Fruit fly (Drosophila melanogaster) whole organism, wandering third instar larva: ENCODE data around the gene NK7.1.
A peak's percentile ranks its signal among the peaks of the same experiment; 100 is the strongest.

ENCODE experiments used
- Abd-B ChIP-seq: fragments of >200 bp; optimal IDR thresholded peaks from 2 replicates; lab custom pipeline; 2017; ENCODE audit warnings: missing biosample characterization, missing genetic modification characterization
- CG32264 ChIP-seq: fragments of 200-800 bp; sonication (Bioruptor generic); optimal IDR thresholded peaks from 2 replicates; lab custom pipeline; 2016; ENCODE audit warnings: missing biosample characterization, missing genetic modification characterization
- CG9705 ChIP-seq: fragments of 200-800 bp; sonication (Bioruptor generic); optimal IDR thresholded peaks from 2 replicates; lab custom pipeline; 2018; ENCODE audit warnings: missing biosample characterization, mild to moderate bottlenecking, missing genetic modification characterization
- CrebA ChIP-seq: fragments of 200-800 bp; sonication (Bioruptor generic); optimal IDR thresholded peaks from 2 replicates; lab custom pipeline; 2016; ENCODE audit warnings: missing biosample characterization, mild to moderate bottlenecking, missing genetic modification characterization, borderline replicate concordance
- Dfd ChIP-seq: fragments of >200 bp; optimal IDR thresholded peaks from 2 replicates; lab custom pipeline; 2017; ENCODE audit warnings: missing biosample characterization, missing genetic modification characterization
- Dif ChIP-seq: fragments of 200-275, 200-300 bp; sonication (Bioruptor generic); optimal IDR thresholded peaks from 2 replicates; lab custom pipeline; 2018; ENCODE audit warnings: missing biosample characterization, missing genetic modification characterization; ENCODE audit not compliant: partially characterized antibody
- GATAd ChIP-seq: sonication (Bioruptor generic); optimal IDR thresholded peaks from 2 replicates; lab custom pipeline; 2016; ENCODE audit warnings: missing biosample characterization, missing genetic modification characterization
- HLH106 ChIP-seq: fragments of 200-800 bp; optimal IDR thresholded peaks from 3 replicates; lab custom pipeline; 2019; ENCODE audit warnings: missing biosample characterization, mild to moderate bottlenecking, missing genetic modification characterization, moderate library complexity
- Hnf4 ChIP-seq: fragments of 200-800 bp; sonication (Bioruptor generic); optimal IDR thresholded peaks from 2 replicates; lab custom pipeline; 2016; ENCODE audit warnings: missing biosample characterization, mild to moderate bottlenecking, missing genetic modification characterization
- Hr83 ChIP-seq: fragments of 200-300 bp; sonication (Bioruptor generic); optimal IDR thresholded peaks from 2 replicates; lab custom pipeline; 2016; ENCODE audit warnings: missing biosample characterization, mild to moderate bottlenecking, missing genetic modification characterization, moderate library complexity; ENCODE audit not compliant: poor library complexity, severe bottlenecking
- Jra ChIP-seq: sonication (Bioruptor generic); optimal IDR thresholded peaks from 2 replicates; lab custom pipeline; 2016; ENCODE audit warnings: missing biosample characterization, missing genetic modification characterization
- Mio ChIP-seq: sonication (Bioruptor generic); optimal IDR thresholded peaks from 2 replicates; lab custom pipeline; 2016; ENCODE audit warnings: missing biosample characterization, missing genetic modification characterization
- Myc ChIP-seq: fragments of >200 bp; optimal IDR thresholded peaks from 2 replicates; lab custom pipeline; 2017
- N ChIP-seq: fragments of >200 bp; optimal IDR thresholded peaks from 2 replicates; lab custom pipeline; 2018; ENCODE audit warnings: missing biosample characterization, missing external identifiers, missing genetic modification characterization
- Rel ChIP-seq, 2 experiments: fragments of 200-800 bp; sonication (Bioruptor generic) in 1 of 2; optimal IDR thresholded peaks; 2 replicates in 1 of 2; 3 replicates in 1 of 2; lab custom pipeline; 2016 to 2019; ENCODE audit warnings: mild to moderate bottlenecking in 2 of 2, missing biosample characterization in 2 of 2, missing genetic modification characterization in 2 of 2, moderate library complexity in 1 of 2
- Vsx2 ChIP-seq: fragments of 200-300, 225-300 bp; sonication (Bioruptor generic); optimal IDR thresholded peaks from 2 replicates; lab custom pipeline; 2018; ENCODE audit warnings: missing biosample characterization, missing genetic modification characterization; ENCODE audit not compliant: partially characterized antibody
- brk ChIP-seq: fragments of 200-800 bp; sonication (Bioruptor generic); optimal IDR thresholded peaks from 2 replicates; lab custom pipeline; 2016; ENCODE audit warnings: missing biosample characterization, mild to moderate bottlenecking, missing genetic modification characterization
- dl ChIP-seq, 2 experiments: fragments of 175-275, 200-275 bp in 1 of 2; fragments of 200-275 bp in 1 of 2; sonication (Bioruptor generic); optimal IDR thresholded peaks; lab custom pipeline; 2018; ENCODE audit warnings: mild to moderate bottlenecking in 2 of 2, missing biosample characterization in 2 of 2, missing genetic modification characterization in 2 of 2, moderate library complexity in 2 of 2; ENCODE audit not compliant: partially characterized antibody in 2 of 2, insufficient read depth in 1 of 2
- dmrt93B ChIP-seq: fragments of 200-800 bp; sonication (Bioruptor generic); optimal IDR thresholded peaks from 2 replicates; lab custom pipeline; 2018; ENCODE audit warnings: missing biosample characterization, mild to moderate bottlenecking, missing genetic modification characterization
- dsf ChIP-seq: sonication (Bioruptor generic); optimal IDR thresholded peaks from 2 replicates; lab custom pipeline; 2016; ENCODE audit warnings: missing biosample characterization, missing genetic modification characterization, borderline replicate concordance
- ey ChIP-seq: fragments of 200-800 bp; sonication (Bioruptor generic); optimal IDR thresholded peaks from 2 replicates; lab custom pipeline; 2016; ENCODE audit warnings: missing biosample characterization, missing genetic modification characterization
- foxo ChIP-seq, 2 experiments: fragments of 200-800 bp; sonication (Bioruptor generic); optimal IDR thresholded peaks; 2 replicates in 1 of 2; 3 replicates in 1 of 2; lab custom pipeline; 2016 to 2017; ENCODE audit warnings: missing biosample characterization in 2 of 2, missing genetic modification characterization in 2 of 2
- fru ChIP-seq: fragments of 200-800 bp; sonication (Bioruptor generic); optimal IDR thresholded peaks from 3 replicates; lab custom pipeline; 2016; ENCODE audit warnings: missing biosample characterization, mild to moderate bottlenecking, missing genetic modification characterization
- h ChIP-seq: fragments of 200-800 bp; sonication (Bioruptor generic); optimal IDR thresholded peaks from 3 replicates; lab custom pipeline; 2016; ENCODE audit warnings: missing biosample characterization, mild to moderate bottlenecking, missing genetic modification characterization
- jim ChIP-seq: fragments of 175-275, 200-325 bp; sonication (Bioruptor generic); optimal IDR thresholded peaks from 2 replicates; lab custom pipeline; 2016; ENCODE audit warnings: missing biosample characterization, mild to moderate bottlenecking, missing genetic modification characterization
- lola ChIP-seq: fragments of >200 bp; optimal IDR thresholded peaks from 2 replicates; lab custom pipeline; 2017; ENCODE audit warnings: missing biosample characterization, missing genetic modification characterization
- pan ChIP-seq: fragments of >200 bp; optimal IDR thresholded peaks from 2 replicates; lab custom pipeline; 2017
- rgr ChIP-seq: fragments of 200-800 bp; sonication (Bioruptor generic); optimal IDR thresholded peaks from 3 replicates; lab custom pipeline; 2016; ENCODE audit warnings: missing biosample characterization, mild to moderate bottlenecking, missing genetic modification characterization
- sage ChIP-seq: fragments of 200-800 bp; sonication (Bioruptor generic); optimal IDR thresholded peaks from 2 replicates; lab custom pipeline; 2016; ENCODE audit warnings: missing biosample characterization, mild to moderate bottlenecking, missing genetic modification characterization
- sv ChIP-seq: fragments of 200-800 bp; sonication (Bioruptor generic); optimal IDR thresholded peaks from 3 replicates; lab custom pipeline; 2016; ENCODE audit warnings: missing biosample characterization, missing genetic modification characterization
- tai ChIP-seq: sonication (Bioruptor generic); optimal IDR thresholded peaks from 2 replicates; lab custom pipeline; 2016; ENCODE audit warnings: missing biosample characterization, missing genetic modification characterization
- usp ChIP-seq: fragments of >200 bp; optimal IDR thresholded peaks from 2 replicates; lab custom pipeline; 2017; ENCODE audit warnings: missing biosample characterization, missing genetic modification characterization
- woc ChIP-seq: sonication (Bioruptor generic); optimal IDR thresholded peaks from 2 replicates; lab custom pipeline; 2016; ENCODE audit warnings: missing biosample characterization, mild to moderate bottlenecking, missing genetic modification characterization

The NK7.1 gene

DNA sequence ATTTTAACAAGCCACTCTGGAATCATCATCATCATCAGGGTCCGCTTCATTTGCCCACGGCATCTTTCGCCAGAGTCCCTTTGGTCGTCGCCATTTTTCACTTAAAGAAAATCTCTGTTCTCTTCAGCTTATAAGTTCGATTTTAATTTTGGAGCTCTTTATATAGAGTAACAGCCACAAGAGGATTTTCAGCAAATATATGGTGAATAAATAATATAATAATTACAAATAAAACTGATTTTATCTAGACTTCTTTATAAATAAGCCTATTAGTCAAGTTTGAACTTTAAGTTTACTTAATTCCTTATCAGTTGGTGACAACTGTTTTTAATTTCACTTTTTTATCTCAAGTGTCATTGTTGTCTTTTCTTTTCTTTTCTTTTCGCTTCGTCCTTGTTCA, 24.3 kb downstream of the NK7.1 start:
- TF ChIP-seq Rel (GFP tag; optimal IDR thresholded peaks at IDR 0.05; lab: Kevin White, UChicago) (no peak), Rel (tag; optimal IDR thresholded peaks at IDR 0.05; lab: Kevin White, UChicago) (no peak), usp (GFP tag; lab: Kevin White, UChicago) (no peak), Dfd (GFP tag; lab: Kevin White, UChicago) (peak; percentile 40), lola (GFP tag; lab: Kevin White, UChicago) (no peak), HLH106 (no peak), dsf (no peak), rgr (GFP tag; lab: Kevin White, UChicago) (no peak), Vsx2 (GFP tag; lab: Kevin White, UChicago) (no peak), CrebA (GFP tag; lab: Kevin White, UChicago) (no peak)
- TF ChIP-seq, all 38 proteins: peak for 1

DNA sequence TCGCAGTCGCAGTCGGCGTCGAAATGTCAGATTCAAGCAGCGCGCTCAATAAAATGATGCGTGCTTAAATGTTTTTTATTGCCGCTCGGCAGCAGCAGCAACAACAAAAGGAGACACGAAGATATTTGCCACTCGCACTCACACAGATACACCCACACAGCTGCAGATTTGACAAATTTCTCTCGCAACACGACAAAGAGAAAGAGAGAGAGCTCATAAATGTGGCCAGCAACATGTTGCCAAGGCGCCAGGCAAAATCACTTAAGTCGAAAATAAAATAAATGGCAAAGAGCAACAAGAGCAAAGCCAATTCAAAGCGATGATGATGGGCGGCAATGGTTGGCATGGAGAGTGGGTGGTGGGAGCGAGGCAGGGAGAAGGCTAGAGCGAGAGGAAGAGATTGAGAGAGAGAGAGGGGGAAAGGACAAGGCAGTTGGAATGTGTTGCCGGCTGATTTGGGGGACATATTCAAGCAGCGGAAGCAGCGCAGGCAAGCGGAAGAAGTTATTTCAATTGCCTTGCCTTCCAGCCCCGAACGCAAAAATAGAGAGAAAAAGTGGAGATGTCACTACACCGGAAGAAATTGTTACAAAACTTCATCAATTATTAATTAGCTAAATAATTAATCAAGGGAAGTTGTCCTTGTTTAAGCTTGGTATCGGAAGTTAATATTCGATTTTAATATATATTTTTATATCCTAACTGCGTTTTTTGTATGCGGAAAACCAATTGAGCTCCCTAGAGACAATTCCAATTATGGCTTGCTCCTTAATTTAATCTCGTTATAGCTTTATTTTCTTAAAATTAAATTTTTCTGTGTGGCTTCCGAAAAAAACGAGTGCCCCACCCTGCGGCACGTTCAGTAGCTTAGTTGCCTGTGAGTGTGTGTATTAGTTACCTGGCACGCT, 25.7 kb downstream of the NK7.1 start:
- no peak for TF ChIP-seq lola (GFP tag; lab: Kevin White, UChicago)
- peak; percentile 46 for TF ChIP-seq Dif (GFP tag; lab: Kevin White, UChicago)
- TF ChIP-seq Abd-B (GFP tag; lab: Kevin White, UChicago): no peak
- TF ChIP-seq HLH106: no peak
- no peak for TF ChIP-seq Hr83
- no peak for TF ChIP-seq Vsx2 (GFP tag; lab: Kevin White, UChicago)
- TF ChIP-seq brk: no peak
- peak; percentile 3 for TF ChIP-seq rgr (GFP tag; lab: Kevin White, UChicago)
- peak; percentile 58 to 69 for TF ChIP-seq dl (GFP tag; optimal IDR thresholded peaks at IDR 0.05; lab: Kevin White, UChicago; ENCODE audit: insufficient read depth in 1 of 2, partially characterized antibody in 2 of 2)
- TF ChIP-seq sage (GFP tag; lab: Kevin White, UChicago): no peak
- peak in 1 of 2 experiments; percentile 25 for TF ChIP-seq foxo (GFP tag; optimal IDR thresholded peaks at IDR 0.05; lab: Kevin White, UChicago)
- TF ChIP-seq dmrt93B (GFP tag; lab: Kevin White, UChicago): no peak
- no peak for TF ChIP-seq Jra (GFP tag; lab: Kevin White, UChicago)
- TF ChIP-seq CrebA (GFP tag; lab: Kevin White, UChicago): no peak
- peak; percentile 13 for TF ChIP-seq ey (GFP tag; lab: Kevin White, UChicago)
- TF ChIP-seq N (GFP tag; lab: Kevin White, UChicago): no peak
- no peak for TF ChIP-seq Rel (GFP tag; optimal IDR thresholded peaks at IDR 0.05; lab: Kevin White, UChicago)
- no peak for TF ChIP-seq Rel (tag; optimal IDR thresholded peaks at IDR 0.05; lab: Kevin White, UChicago)
- no peak for TF ChIP-seq pan (lab: Kevin White, UChicago)
- no peak for TF ChIP-seq jim (GFP tag; lab: Kevin White, UChicago)
- peak; percentile 12 for TF ChIP-seq h
- TF ChIP-seq Dfd (GFP tag; lab: Kevin White, UChicago): no peak
- no peak for TF ChIP-seq CG32264 (GFP tag; lab: Kevin White, UChicago)
- no peak for TF ChIP-seq Myc (lab: Kevin White, UChicago)
- TF ChIP-seq sv: peak; percentile 38
- no peak for TF ChIP-seq CG9705
- TF ChIP-seq tai (GFP tag; lab: Kevin White, UChicago): no peak
- no peak for TF ChIP-seq GATAd (GFP tag; lab: Kevin White, UChicago)

DNA sequence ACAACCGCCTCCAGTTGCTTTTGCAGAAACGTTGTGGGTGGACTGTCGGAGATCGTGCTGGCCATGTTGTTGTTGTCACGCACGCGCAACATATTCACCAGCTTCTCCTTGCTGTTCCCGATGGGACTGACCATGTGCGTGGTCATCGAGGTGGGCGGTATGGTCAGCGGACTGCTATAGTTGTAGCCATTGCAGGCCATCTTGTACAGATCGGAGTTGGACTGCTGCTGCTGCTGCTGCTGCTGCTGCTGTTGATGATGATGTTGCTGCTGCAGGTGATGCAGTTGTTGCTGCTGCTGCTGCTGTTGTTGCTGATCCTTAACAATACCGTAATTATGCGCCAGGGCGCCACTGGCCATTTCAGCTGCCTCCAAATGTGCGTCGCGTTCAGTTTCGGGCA, 28.0 kb downstream of the NK7.1 start:
- TF ChIP-seq Dfd (GFP tag; lab: Kevin White, UChicago): peak; percentile 74
- TF ChIP-seq pan (lab: Kevin White, UChicago): no peak

DNA sequence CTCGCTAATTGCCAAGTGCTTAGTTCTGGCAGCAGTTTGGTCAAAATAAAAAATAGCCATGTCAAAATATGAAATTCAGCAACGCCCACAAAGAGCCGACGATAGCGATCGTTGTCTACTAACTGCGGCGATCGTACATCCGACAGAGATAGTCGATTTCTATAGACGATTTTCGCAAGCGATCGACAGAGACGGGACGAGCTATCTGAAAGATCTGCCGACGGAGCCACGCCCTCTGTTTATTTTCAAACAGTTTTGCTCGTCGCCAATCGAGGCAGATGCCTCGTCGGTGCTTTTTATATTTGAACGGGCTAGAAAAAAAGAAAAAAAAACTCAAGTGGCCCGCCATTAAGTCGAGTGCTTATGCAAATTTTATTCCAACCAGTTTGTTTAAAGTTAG, 37.2 kb downstream of the NK7.1 start:
- no peak for TF ChIP-seq fru (GFP tag; lab: Kevin White, UChicago)
- TF ChIP-seq CG9705: no peak
- no peak for TF ChIP-seq sv
- TF ChIP-seq Mio (GFP tag; lab: Kevin White, UChicago): no peak
- TF ChIP-seq CG32264 (GFP tag; lab: Kevin White, UChicago): no peak
- no peak for TF ChIP-seq Dfd (GFP tag; lab: Kevin White, UChicago)
- no peak for TF ChIP-seq rgr (GFP tag; lab: Kevin White, UChicago)
- TF ChIP-seq lola (GFP tag; lab: Kevin White, UChicago): no peak
- TF ChIP-seq pan (lab: Kevin White, UChicago): no peak
- no peak for TF ChIP-seq tai (GFP tag; lab: Kevin White, UChicago)
- TF ChIP-seq woc: no peak
- no peak for TF ChIP-seq Hnf4 (GFP tag; lab: Kevin White, UChicago)
- TF ChIP-seq dmrt93B (GFP tag; lab: Kevin White, UChicago): no peak
- no peak for TF ChIP-seq Myc (lab: Kevin White, UChicago)
- no peak for TF ChIP-seq Hr83
- no peak for TF ChIP-seq Dif (GFP tag; lab: Kevin White, UChicago)
- no peak for TF ChIP-seq ey (GFP tag; lab: Kevin White, UChicago)
